Fruit fly (Drosophila melanogaster) whole organism, embryonic: Measurements from ENCODE around the gene pygo.

Experiments
- Abd-B ChIP-seq: fragments of 200-800 bp; sonication (Bioruptor generic); optimal IDR thresholded peaks from 2 replicates; lab custom pipeline; 2018; ENCODE audit warnings: missing biosample characterization, mild to moderate bottlenecking, missing genetic modification characterization, moderate library complexity
- Aef1 ChIP-seq: fragments of 200-800 bp; sonication (Bioruptor generic); IDR thresholded peaks from 3 replicates; pipeline ENCODE4 v1.3.6; 2022; ENCODE audit warnings: missing biosample characterization, missing genetic modification characterization
- Atf-2 ChIP-seq: fragments of 200-800 bp; sonication (Bioruptor generic); optimal IDR thresholded peaks from 2 replicates; lab custom pipeline; 2016; ENCODE audit warnings: missing biosample characterization, missing genetic modification characterization
- B-H2 ChIP-seq: fragments of 200-800 bp; sonication (Bioruptor generic); optimal IDR thresholded peaks from 2 replicates; lab custom pipeline; 2018; ENCODE audit warnings: missing biosample characterization, mild to moderate bottlenecking, missing genetic modification characterization
- CG10147 ChIP-seq: fragments of 200-800 bp; sonication (Bioruptor generic); optimal IDR thresholded peaks from 2 replicates; lab custom pipeline; 2019; ENCODE audit warnings: missing biosample characterization, mild to moderate bottlenecking, missing genetic modification characterization, moderate library complexity
- CG10462 ChIP-seq: fragments of 200-800 bp; sonication (Bioruptor generic); optimal IDR thresholded peaks from 2 replicates; lab custom pipeline; 2016; ENCODE audit warnings: missing biosample characterization, missing genetic modification characterization
- CG10543 ChIP-seq: fragments of 200-800 bp; sonication (Bioruptor generic); optimal IDR thresholded peaks from 3 replicates; lab custom pipeline; 2017; ENCODE audit warnings: missing biosample characterization, mild to moderate bottlenecking, missing genetic modification characterization, moderate library complexity
- CG11504 ChIP-seq: fragments of 200-800 bp; sonication (Bioruptor generic); optimal IDR thresholded peaks from 3 replicates; lab custom pipeline; 2019; ENCODE audit warnings: missing biosample characterization, mild to moderate bottlenecking, missing genetic modification characterization, moderate library complexity
- CG14965 ChIP-seq: fragments of 200-800 bp; sonication (Bioruptor generic); optimal IDR thresholded peaks from 2 replicates; lab custom pipeline; 2016; ENCODE audit warnings: missing biosample characterization, missing genetic modification characterization, borderline replicate concordance
- CG17912 ChIP-seq: fragments of 200-800 bp; sonication (Bioruptor generic); optimal IDR thresholded peaks from 2 replicates; lab custom pipeline; 2018; ENCODE audit warnings: missing biosample characterization, mild to moderate bottlenecking, missing genetic modification characterization
- CG2120 ChIP-seq: fragments of 200-800 bp; sonication (Bioruptor generic); optimal IDR thresholded peaks from 3 replicates; lab custom pipeline; 2016; ENCODE audit warnings: missing biosample characterization, missing genetic modification characterization
- CG34224 ChIP-seq: fragments of 200-800 bp; sonication (Bioruptor generic); IDR thresholded peaks from 3 replicates; pipeline ENCODE4 v1.3.6; 2022; ENCODE audit warnings: missing biosample characterization, missing genetic modification characterization; ENCODE audit not compliant: partially characterized antibody
- CG4854 ChIP-seq: fragments of 200-800 bp; sonication (Bioruptor generic); optimal IDR thresholded peaks from 2 replicates; lab custom pipeline; 2016; ENCODE audit warnings: missing biosample characterization, missing genetic modification characterization, inconsistent platforms
- CG7372 ChIP-seq: fragments of 200-800 bp; sonication (Bioruptor generic); IDR thresholded peaks from 2 replicates; pipeline ENCODE4 v1.3.6; 2022; ENCODE audit warnings: missing biosample characterization, missing genetic modification characterization
- CG8478 ChIP-seq: fragments of >200 bp; optimal IDR thresholded peaks from 2 replicates; lab custom pipeline; 2018
- CG8765 ChIP-seq: fragments of 200-800 bp; sonication (Bioruptor generic); IDR thresholded peaks from 2 replicates; pipeline ENCODE4 v1.3.6; 2022; ENCODE audit warnings: missing biosample characterization, missing genetic modification characterization
- CG8924 ChIP-seq: fragments of 200-800 bp; optimal IDR thresholded peaks from 3 replicates; lab custom pipeline; 2019; ENCODE audit warnings: missing biosample characterization, mild to moderate bottlenecking, missing genetic modification characterization, moderate library complexity
- D ChIP-seq, 2 experiments: fragments of 200-800 bp in 1 of 2; fragments of >200 bp in 1 of 2; sonication (Bioruptor generic) in 1 of 2; optimal IDR thresholded peaks; 2 replicates in 1 of 2; 3 replicates in 1 of 2; lab custom pipeline; 2017; ENCODE audit warnings: mild to moderate bottlenecking in 1 of 2, missing biosample characterization in 1 of 2, missing genetic modification characterization in 1 of 2, missing genetic modification reagents in 1 of 2
- Dbx ChIP-seq: fragments of 200-800 bp; sonication (Bioruptor generic); IDR thresholded peaks from 3 replicates; pipeline ENCODE4 v1.3.6; 2022; ENCODE audit warnings: missing biosample characterization, missing genetic modification characterization
- Dp ChIP-seq: fragments of 200-800 bp; sonication (Bioruptor generic); optimal IDR thresholded peaks from 2 replicates; lab custom pipeline; 2018; ENCODE audit warnings: missing biosample characterization, mild to moderate bottlenecking, missing genetic modification characterization, moderate library complexity
- Eip74EF ChIP-seq, 2 experiments: fragments of 200-800 bp in 1 of 2; fragments of >200 bp in 1 of 2; sonication (Bioruptor generic) in 1 of 2; optimal IDR thresholded peaks; 2 replicates each; lab custom pipeline; 2017 to 2019; ENCODE audit warnings: missing biosample characterization in 2 of 2, missing genetic modification characterization in 2 of 2, mild to moderate bottlenecking in 1 of 2, moderate library complexity in 1 of 2
- MBD-R2 ChIP-seq: fragments of 200-800 bp; sonication (Bioruptor generic); IDR thresholded peaks from 2 replicates; pipeline ENCODE4 v1.3.6; 2022; ENCODE audit warnings: missing biosample characterization, missing genetic modification characterization
- Max ChIP-seq: fragments of 200-800 bp; sonication (Bioruptor generic); optimal IDR thresholded peaks from 2 replicates; lab custom pipeline; 2016; ENCODE audit warnings: missing biosample characterization, mild to moderate bottlenecking, missing genetic modification characterization
- Med ChIP-seq: fragments of 200-800 bp; sonication (Bioruptor generic); peaks from one replicate; lab custom pipeline; 2016; ENCODE audit warnings: missing biosample characterization, missing genetic modification characterization, mild to moderate bottlenecking, inconsistent platforms, moderate library complexity
- NC2α ChIP-seq: fragments of 200-800 bp; sonication (Bioruptor generic); optimal IDR thresholded peaks from 2 replicates; lab custom pipeline; 2016; ENCODE audit warnings: missing biosample characterization, missing genetic modification characterization
- Nf-YB ChIP-seq: fragments of 200-800 bp; sonication (Bioruptor generic); optimal IDR thresholded peaks from 3 replicates; lab custom pipeline; 2019; ENCODE audit warnings: missing biosample characterization, mild to moderate bottlenecking, missing genetic modification characterization, moderate library complexity
- Oli ChIP-seq: fragments of 200-800 bp; sonication (Bioruptor generic); optimal IDR thresholded peaks from 2 replicates; lab custom pipeline; 2018; ENCODE audit warnings: missing biosample characterization, mild to moderate bottlenecking, missing genetic modification characterization, moderate library complexity
- Rfx ChIP-seq: fragments of 200-800 bp; sonication (Bioruptor generic); IDR thresholded peaks from 2 replicates; pipeline ENCODE4 v1.3.6; 2022; ENCODE audit warnings: missing biosample characterization, missing genetic modification characterization
- TFAM ChIP-seq: fragments of 200-800 bp; sonication (Bioruptor generic); optimal IDR thresholded peaks from 2 replicates; lab custom pipeline; 2017; ENCODE audit warnings: missing biosample characterization, missing genetic modification characterization, inconsistent platforms
- Tbp ChIP-seq: fragments of >200 bp; optimal IDR thresholded peaks from 2 replicates; lab custom pipeline; 2018; ENCODE audit warnings: missing biosample characterization, missing genetic modification characterization
- Xbp1 ChIP-seq: fragments of 200-800 bp; sonication (Bioruptor generic); optimal IDR thresholded peaks from 3 replicates; lab custom pipeline; 2016; ENCODE audit warnings: missing biosample characterization, mild to moderate bottlenecking, missing genetic modification characterization
- Xrp1 ChIP-seq: fragments of 200-800 bp; sonication (Bioruptor generic); IDR thresholded peaks from 2 replicates; pipeline ENCODE4 v1.3.6; 2022; ENCODE audit warnings: missing biosample characterization, missing genetic modification characterization
- ato ChIP-seq: fragments of 200-800 bp; sonication (Bioruptor generic); IDR thresholded peaks from 2 replicates; pipeline ENCODE4 v1.3.6; 2022; ENCODE audit warnings: missing biosample characterization, missing genetic modification characterization; ENCODE audit not compliant: partially characterized antibody
- caup ChIP-seq: fragments of 200-800 bp; sonication (Bioruptor generic); optimal IDR thresholded peaks from 3 replicates; lab custom pipeline; 2017; ENCODE audit warnings: missing biosample characterization, mild to moderate bottlenecking, missing genetic modification characterization, moderate library complexity; ENCODE audit not compliant: severe bottlenecking
- chif ChIP-seq, 2 experiments: fragments of 200-800 bp; sonication (Bioruptor generic); optimal IDR thresholded peaks; 3 replicates each; lab custom pipeline; 2016; ENCODE audit warnings: missing biosample characterization in 2 of 2, missing genetic modification characterization in 2 of 2
- cwo ChIP-seq: fragments of 200-800 bp; sonication (Bioruptor generic); optimal IDR thresholded peaks from 3 replicates; lab custom pipeline; 2017; ENCODE audit warnings: missing biosample characterization, missing genetic modification characterization, mild to moderate bottlenecking, moderate library complexity, missing genetic modification reagents
- dati ChIP-seq: fragments of 200-800 bp; sonication (Bioruptor generic); IDR thresholded peaks from 2 replicates; pipeline ENCODE4 v1.3.6; 2022; ENCODE audit warnings: missing biosample characterization, missing genetic modification characterization
- dmrt11E ChIP-seq: fragments of 200-800 bp; sonication (Bioruptor generic); optimal IDR thresholded peaks from 3 replicates; lab custom pipeline; 2018; ENCODE audit warnings: missing biosample characterization, mild to moderate bottlenecking, missing genetic modification characterization, moderate library complexity
- emc ChIP-seq: fragments of 200-800 bp; sonication (Bioruptor generic); optimal IDR thresholded peaks from 2 replicates; lab custom pipeline; 2016; ENCODE audit warnings: missing biosample characterization, missing genetic modification characterization
- en ChIP-seq: fragments of 200-800 bp; sonication (Bioruptor generic); optimal IDR thresholded peaks from 2 replicates; lab custom pipeline; 2016; ENCODE audit warnings: missing biosample characterization, missing genetic modification characterization
- grn ChIP-seq: fragments of 200-800 bp; sonication (Bioruptor generic); optimal IDR thresholded peaks from 3 replicates; lab custom pipeline; 2017; ENCODE audit warnings: missing biosample characterization, missing genetic modification characterization
- gsb ChIP-seq: fragments of 200-800 bp; sonication (Bioruptor generic); IDR thresholded peaks from 2 replicates; pipeline ENCODE4 v1.3.6; 2022; ENCODE audit warnings: missing biosample characterization, missing genetic modification characterization
- ken ChIP-seq: fragments of 200-800 bp; sonication (Bioruptor generic); IDR thresholded peaks from 3 replicates; pipeline ENCODE4 v1.3.6; 2022; ENCODE audit warnings: missing biosample characterization, missing genetic modification characterization
- lilli ChIP-seq: fragments of 200-800 bp; sonication (Bioruptor generic); optimal IDR thresholded peaks from 3 replicates; lab custom pipeline; 2016; ENCODE audit warnings: missing biosample characterization, missing genetic modification characterization
- org-1 ChIP-seq: fragments of 200-800 bp; sonication (Bioruptor generic); optimal IDR thresholded peaks from 2 replicates; lab custom pipeline; 2017; ENCODE audit warnings: missing biosample characterization, missing genetic modification characterization
- otp ChIP-seq: fragments of 200-800 bp; sonication (Bioruptor generic); IDR thresholded peaks from 3 replicates; pipeline ENCODE4, ENCODE4 v1.3.6; 2022; ENCODE audit warnings: missing biosample characterization, missing genetic modification characterization
- pho ChIP-seq: fragments of 200-800 bp; sonication (Bioruptor generic); optimal IDR thresholded peaks from 2 replicates; lab custom pipeline; 2016; ENCODE audit warnings: missing biosample characterization, missing genetic modification characterization
- sim ChIP-seq: fragments of 200-800 bp; sonication (Bioruptor generic); IDR thresholded peaks from 2 replicates; pipeline ENCODE4 v1.3.6; 2022; ENCODE audit warnings: missing biosample characterization, missing genetic modification characterization
- slou ChIP-seq: fragments of 200-800 bp; sonication (Bioruptor generic); optimal IDR thresholded peaks from 3 replicates; lab custom pipeline; 2016; ENCODE audit warnings: missing biosample characterization, missing genetic modification characterization
- stc ChIP-seq: fragments of 200-800 bp; sonication (Bioruptor generic); IDR thresholded peaks from 2 replicates; pipeline ENCODE4 v1.3.6; 2022; ENCODE audit warnings: missing biosample characterization, missing genetic modification characterization
- vfl ChIP-seq: fragments of 200-800 bp; sonication (Bioruptor generic); optimal IDR thresholded peaks from 2 replicates; lab custom pipeline; 2016; ENCODE audit warnings: missing biosample characterization, missing genetic modification characterization

The pygo gene

dm6 chr3R:31616001-31616400 is 35.5 kb upstream of the pygo start, which contains the start of the genes Mnat9 and CG1792 (continued):
- peak; percentile 98 for TF ChIP-seq CG8765
- TF ChIP-seq Aef1: peak; percentile 99
- TF ChIP-seq pho (GFP tag; lab: Kevin White, UChicago): peak; percentile 98
- peak; percentile 100 for TF ChIP-seq Rfx (GFP tag; lab: Robert Waterston, UW)
- TF ChIP-seq Xbp1 (GFP tag; lab: Kevin White, UChicago): peak; percentile 99
- TF ChIP-seq TFAM (GFP tag; lab: Kevin White, UChicago): peak; percentile 92
- peak; percentile 91 for TF ChIP-seq CG10543
- TF ChIP-seq slou (GFP tag; lab: Kevin White, UChicago): peak; percentile 97
- TF ChIP-seq CG8924 (tag; lab: Kevin White, UChicago): peak; percentile 98
- TF ChIP-seq Tbp (GFP tag; lab: Kevin White, UChicago): no peak
- peak; percentile 96 for TF ChIP-seq CG10147 (GFP tag; lab: Kevin White, UChicago)
- peak; percentile 99 for TF ChIP-seq stc (GFP tag; lab: Robert Waterston, UW)
- peak; percentile 93 for TF ChIP-seq org-1 (GFP tag; lab: Kevin White, UChicago)
- peak; percentile 58 for TF ChIP-seq CG34224 (GFP tag; lab: Robert Waterston, UW)
- peak; percentile 98 for TF ChIP-seq emc (GFP tag; lab: Kevin White, UChicago)
- peak; percentile 95 for TF ChIP-seq dmrt11E
- TF ChIP-seq CG2120 (GFP tag; lab: Kevin White, UChicago): peak; percentile 99
- no peak for TF ChIP-seq ato (GFP tag; lab: Robert Waterston, UW)
- peak; percentile 86 for TF ChIP-seq CG14965 (GFP tag; lab: Kevin White, UChicago)
- TF ChIP-seq Dbx: peak; percentile 99
- TF ChIP-seq cwo: peak; percentile 94
- peak; percentile 100 for TF ChIP-seq Med
- peak; percentile 99 for TF ChIP-seq Atf-2 (GFP tag; lab: Kevin White, UChicago)
- TF ChIP-seq NC2α (GFP tag; lab: Kevin White, UChicago): peak; percentile 96
- peak; percentile 99 for TF ChIP-seq Abd-B (GFP tag; lab: Kevin White, UChicago)
- peak; percentile 98 for TF ChIP-seq CG4854 (GFP tag; lab: Kevin White, UChicago)
- TF ChIP-seq Max: peak; percentile 99
- peak; percentile 99 for TF ChIP-seq dati (GFP tag; lab: Robert Waterston, UW)
- TF ChIP-seq ken (GFP tag; lab: Robert Waterston, UW): peak; percentile 99
- TF ChIP-seq MBD-R2 (GFP tag; lab: Robert Waterston, UW): peak; percentile 100
- peak; percentile 95 for TF ChIP-seq CG17912 (GFP tag; lab: Kevin White, UChicago)
- peak; percentile 96 for TF ChIP-seq CG10462 (GFP tag; lab: Kevin White, UChicago)
- no peak for TF ChIP-seq CG8478
- peak; percentile 99 for TF ChIP-seq vfl (GFP tag; lab: Kevin White, UChicago)
- TF ChIP-seq grn: peak; percentile 83
- peak; percentile 87 for TF ChIP-seq Nf-YB
- peak in 1 of 2 experiments; percentile 95 for TF ChIP-seq Eip74EF (GFP tag; optimal IDR thresholded peaks at IDR 0.05; lab: Kevin White, UChicago)
- TF ChIP-seq Oli (tag; lab: Kevin White, UChicago): peak; percentile 97
- TF ChIP-seq otp (GFP tag; lab: Robert Waterston, UW): peak; percentile 99
- TF ChIP-seq caup (GFP tag; lab: Kevin White, UChicago): peak; percentile 98
- TF ChIP-seq CG7372 (GFP tag; lab: Robert Waterston, UW): peak; percentile 98
- TF ChIP-seq lilli (GFP tag; lab: Kevin White, UChicago): peak; percentile 99
- peak; percentile 99 for TF ChIP-seq chif (GFP tag; optimal IDR thresholded peaks at IDR 0.05; lab: Kevin White, UChicago)
- TF ChIP-seq Xrp1 (GFP tag; lab: Robert Waterston, UW): peak; percentile 99
- TF ChIP-seq en (GFP tag; lab: Kevin White, UChicago): peak; percentile 98
- TF ChIP-seq CG11504 (tag; lab: Kevin White, UChicago): peak; percentile 97
- peak; percentile 94 for TF ChIP-seq B-H2 (GFP tag; lab: Kevin White, UChicago)
- TF ChIP-seq gsb (GFP tag; lab: Robert Waterston, UW): peak; percentile 98
- TF ChIP-seq sim (GFP tag; lab: Robert Waterston, UW): peak; percentile 97
- TF ChIP-seq Dp (GFP tag; lab: Kevin White, UChicago): peak; percentile 47
- no peak for TF ChIP-seq D (optimal IDR thresholded peaks at IDR 0.05; lab: Kevin White, UChicago)
- TF ChIP-seq D (GFP tag; optimal IDR thresholded peaks at IDR 0.05; lab: Kevin White, UChicago): peak; percentile 96
